Fruit fly (Drosophila melanogaster): ENCODE measurements around the gene CG42556.

CG42556 gene

dm6 chr2L:16921825-16922224 lies 32.1 kb downstream of the CG42556 start:
- TF ChIP-seq pad (GFP tag; optimal IDR thresholded peaks at IDR 0.05) (no peak), Hr96 (GFP tag; optimal IDR thresholded peaks at IDR 0.05) (no peak), CG14711 (tag; optimal IDR thresholded peaks at IDR 0.05) (no peak), kay (GFP tag; ENCODE audit: borderline replicate concordance) (no peak), CG12768 (GFP tag; optimal IDR thresholded peaks at IDR 0.05) (no peak), CG33017 (tag; optimal IDR thresholded peaks at IDR 0.05) (no peak), tj (GFP tag; optimal IDR thresholded peaks at IDR 0.05) (no peak), toe (GFP tag; optimal IDR thresholded peaks at IDR 0.05) (no peak)

Measured in whole organism, adult.